Worm (Caenorhabditis elegans) whole organism, L1 larva: ENCODE measurements around the gene ets-8.

Experiments
- aly-2 ChIP-seq: fragments of 150-350 bp; optimal IDR thresholded peaks from 2 replicates; lab custom pipeline; 2014; ENCODE audit warnings: missing biosample characterization, missing genetic modification characterization
- ceh-82 ChIP-seq, 3 experiments: fragments of 150-350 bp in 1 of 3; sonication (generic microtip) in 2 of 3; optimal IDR thresholded peaks; 2 replicates each; lab custom pipeline; 2014 to 2017; ENCODE audit warnings: missing biosample characterization in 3 of 3, missing genetic modification characterization in 3 of 3
- nhr-11 ChIP-seq: fragments of 150-350 bp; optimal IDR thresholded peaks from 2 replicates; lab custom pipeline; 2014; ENCODE audit warnings: missing biosample characterization, missing genetic modification characterization
- nhr-84 ChIP-seq: sonication (generic microtip); optimal IDR thresholded peaks from 2 replicates; lab custom pipeline; 2017; ENCODE audit warnings: missing biosample characterization, missing genetic modification characterization
- swsn-7 ChIP-seq: sonication (generic microtip); optimal IDR thresholded peaks from 2 replicates; lab custom pipeline; 2016; ENCODE audit warnings: missing genetic modification characterization, missing compliant biosample characterization
- unc-130 ChIP-seq: fragments of 150-350 bp; optimal IDR thresholded peaks from 2 replicates; lab custom pipeline; 2017; ENCODE audit warnings: missing biosample characterization, missing genetic modification characterization, inconsistent platforms

ce11 chrIV:1126490-1126889 is 33.8 kb downstream of the ets-8 start, which contains the start of gene perm-2:
- TF ChIP-seq nhr-11 (tag; lab: Kevin White, UChicago): no peak
- no peak for TF ChIP-seq swsn-7
- TF ChIP-seq ceh-82 (tag; optimal IDR thresholded peaks at IDR 0.05; lab: Kevin White, UChicago): no peak
- no peak for TF ChIP-seq nhr-84 (tag; lab: Kevin White, UChicago)
- no peak for TF ChIP-seq unc-130 (tag; lab: Kevin White, UChicago)
- no peak for TF ChIP-seq aly-2 (tag; lab: Kevin White, UChicago)
